Worm (Caenorhabditis elegans) whole organism, early embryonic: ENCODE data around the gene W03C9.8.

ENCODE experiments used
- F13C5.2 ChIP-seq: sonication (generic microtip); optimal IDR thresholded peaks from 2 replicates; lab custom pipeline; 2017; ENCODE audit warnings: mild to moderate bottlenecking, missing genetic modification characterization, inconsistent platforms, missing compliant biosample characterization
- ama-1 ChIP-seq: fragments of 150-350 bp; optimal IDR thresholded peaks from 2 replicates; lab custom pipeline; 2014
- ceh-13 ChIP-seq: fragments of 200-800 bp; sonication (Bioruptor generic); optimal IDR thresholded peaks from 2 replicates; lab custom pipeline; 2018; ENCODE audit warnings: mild to moderate bottlenecking, missing genetic modification characterization, missing compliant biosample characterization
- flt-1 ChIP-seq: fragments of 200-800 bp; sonication (Bioruptor generic); IDR thresholded peaks from 2 replicates; pipeline ENCODE4 v1.3.6; 2022; ENCODE audit warnings: missing genetic modification characterization, missing compliant biosample characterization
- hnd-1 ChIP-seq: sonication (generic microtip); optimal IDR thresholded peaks from 2 replicates; lab custom pipeline; 2016; ENCODE audit warnings: missing genetic modification characterization, missing compliant biosample characterization
- tbx-11 ChIP-seq: fragments of 200-800 bp; sonication (Bioruptor generic); IDR thresholded peaks from 2 replicates; pipeline ENCODE4 v1.3.6; 2022; ENCODE audit warnings: missing genetic modification characterization, missing compliant biosample characterization

DNA sequence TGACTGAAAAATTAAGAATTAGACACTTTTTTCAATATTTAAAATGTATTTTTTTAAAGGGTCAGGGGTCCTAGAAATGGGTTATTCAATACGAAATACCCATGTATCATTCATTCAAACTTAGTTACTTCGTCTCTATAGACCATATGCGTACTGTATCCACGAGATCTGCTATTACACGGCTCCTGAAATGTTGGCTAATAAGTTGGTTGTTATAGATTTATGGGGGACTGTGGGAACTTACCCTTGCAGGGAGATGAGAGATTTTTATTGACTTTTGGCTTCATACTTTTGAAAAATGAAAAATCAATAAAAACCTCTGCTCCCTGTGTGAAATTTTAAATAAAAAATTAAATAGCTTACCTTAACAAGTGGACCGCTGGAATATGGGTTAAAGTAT, 30.4 kb downstream of the W03C9.8 start:
- TF ChIP-seq hnd-1, result no peak
- TF ChIP-seq ceh-13 (GFP tag; lab: Kevin White, UChicago), result no peak
- no peak for TF ChIP-seq flt-1
- no peak for TF ChIP-seq ama-1 (lab: Kevin White, UChicago)
- TF ChIP-seq tbx-11, result no peak
- no peak for TF ChIP-seq F13C5.2 (tag; lab: Kevin White, UChicago)
